Worm (Caenorhabditis elegans): ENCODE measurements around the gene C27A7.5.
"Not testable (repeated sequence)": the region's sequence is repeated elsewhere in the genome, so short reads cannot be mapped to it uniquely, and the experiment has no call there.

The C27A7.5 gene

DNA sequence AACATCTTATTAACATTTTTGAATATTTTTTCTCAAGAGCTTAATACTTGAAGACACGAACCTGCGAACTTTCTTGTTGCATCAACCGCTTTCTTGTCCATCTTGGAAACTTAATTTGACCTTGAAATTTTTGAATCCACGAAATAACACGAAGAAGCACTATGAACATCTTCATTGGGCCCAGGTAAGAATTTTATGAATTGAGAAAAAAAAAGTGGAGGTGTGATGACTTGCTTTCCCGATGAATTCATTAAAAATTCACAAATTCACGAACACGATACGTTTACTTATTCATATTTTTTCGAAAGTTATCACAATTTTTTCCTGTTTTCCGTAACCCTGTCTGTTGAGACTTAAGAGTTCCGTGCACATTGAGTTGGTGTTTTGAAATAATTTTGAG lies 31.4 kb downstream of the C27A7.5 start, which contains the start of gene C27A7.6:
C27A7.6 (minus strand) TSS at position 101 of the 400 bp plus-strand sequence.
- not testable (repeated sequence) for TF ChIP-seq jun-1, elt-1, nhr-77 (tag; optimal IDR thresholded peaks at IDR 0.05)

DNA sequence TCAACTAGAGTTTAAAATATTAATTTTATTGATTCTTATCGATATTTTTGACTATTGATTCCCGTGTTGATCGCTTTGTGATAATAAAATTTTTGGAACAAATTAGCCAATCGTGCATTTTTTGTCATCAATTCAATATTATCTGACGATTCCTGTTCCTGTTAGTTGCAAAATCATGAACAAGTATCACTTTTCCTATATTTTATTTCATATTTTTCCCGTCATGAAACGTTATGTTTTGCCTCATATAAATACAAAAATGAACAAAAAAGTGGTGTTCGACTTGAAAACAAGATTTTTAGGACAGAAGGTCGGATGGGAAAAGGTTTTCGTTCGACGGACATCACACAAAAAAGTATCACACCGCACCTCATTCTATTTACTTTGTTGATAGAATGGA lies 40.8 kb downstream of the C27A7.5 start, which contains the start of gene C13C4.6:
C13C4.6 (plus strand) TSS at position 301 of the 400 bp plus-strand sequence.
- no peak for TF ChIP-seq elt-1 (tag; optimal IDR thresholded peaks at IDR 0.05)
- no peak for TF ChIP-seq elt-3 (tag; optimal IDR thresholded peaks at IDR 0.05)
- TF ChIP-seq elt-2 (tag; optimal IDR thresholded peaks at IDR 0.05), result peak; percentile 10

DNA sequence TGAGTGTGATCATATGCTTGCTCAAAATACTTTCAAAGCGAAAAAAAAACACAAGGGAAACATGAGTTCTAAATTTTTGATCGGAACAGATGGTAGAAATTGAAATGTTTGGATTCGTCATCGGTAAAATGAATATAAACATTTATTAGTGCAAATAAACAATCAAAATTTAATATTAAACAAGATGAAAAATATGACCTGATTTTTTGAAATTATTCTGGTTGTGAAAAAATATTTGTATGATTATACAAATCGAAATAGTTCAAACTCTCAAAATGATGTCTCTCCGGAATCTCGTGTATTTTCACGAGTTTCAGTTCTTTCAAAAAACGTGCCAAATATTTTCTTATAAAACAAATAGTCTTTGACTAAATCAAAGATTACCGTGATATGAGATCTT lies 41.7 kb downstream of the C27A7.5 start, which contains the start of gene C13C4.7:
C13C4.7 (minus strand) TSS at position 101 of the 400 bp plus-strand sequence.
- TF ChIP-seq sea-2 (GFP tag; optimal IDR thresholded peaks at IDR 0.05), result no peak
- no peak for TF ChIP-seq ceh-9 (tag; optimal IDR thresholded peaks at IDR 0.05)
- no peak for TF ChIP-seq lsy-12 (tag; optimal IDR thresholded peaks at IDR 0.05)
- TF ChIP-seq elt-3 (tag; optimal IDR thresholded peaks at IDR 0.05), result no peak
- no peak for TF ChIP-seq eor-1 (tag; optimal IDR thresholded peaks at IDR 0.05)
- no peak for TF ChIP-seq unc-39 (tag; optimal IDR thresholded peaks at IDR 0.05)
- TF ChIP-seq elt-1 (tag; optimal IDR thresholded peaks at IDR 0.05), result no peak
- no peak for TF ChIP-seq egl-5 (tag; optimal IDR thresholded peaks at IDR 0.05)
- no peak for TF ChIP-seq nhr-23 (tag; optimal IDR thresholded peaks at IDR 0.05)
- no peak for TF ChIP-seq nhr-76 (tag; optimal IDR thresholded peaks at IDR 0.05)
- TF ChIP-seq ama-1 (optimal IDR thresholded peaks at IDR 0.05), result no peak
- no peak for TF ChIP-seq mdl-1 (tag; optimal IDR thresholded peaks at IDR 0.05)
- no peak for TF ChIP-seq lin-15B (tag; optimal IDR thresholded peaks at IDR 0.05)
- no peak for TF ChIP-seq fos-1 (tag; optimal IDR thresholded peaks at IDR 0.05)
- TF ChIP-seq R02D3.7 (tag; optimal IDR thresholded peaks at IDR 0.05), result no peak

DNA sequence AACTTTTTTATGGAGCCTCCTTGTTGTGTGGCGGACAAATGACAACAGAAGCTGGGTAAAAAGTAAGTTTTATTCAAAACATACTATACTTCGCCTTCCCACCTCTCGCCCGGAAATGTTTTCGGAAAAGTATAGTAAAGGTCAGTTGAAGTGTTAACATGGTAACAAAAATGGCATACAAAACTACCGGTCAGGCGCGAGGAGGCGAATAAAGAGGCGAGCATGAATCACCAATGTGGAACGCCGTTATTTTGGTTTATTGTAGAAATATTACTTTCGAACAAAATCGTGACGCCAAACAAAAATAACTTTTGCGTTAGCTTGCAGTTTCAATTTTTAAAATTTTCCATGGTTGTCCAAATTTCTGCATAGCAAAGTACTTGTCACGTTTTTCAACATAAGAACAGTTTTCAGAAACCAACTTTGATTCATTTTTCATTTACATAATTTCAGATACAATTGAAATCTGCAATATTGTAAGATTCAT lies 44.5 kb downstream of the C27A7.5 start, which contains the start of gene C13C4.8:
C13C4.8 (plus strand) TSS at position 437 of the 487 bp plus-strand sequence.
- no peak for TF ChIP-seq mml-1 (tag; optimal IDR thresholded peaks at IDR 0.05)
- no peak for TF ChIP-seq zag-1 (tag; optimal IDR thresholded peaks at IDR 0.05)
- no peak for TF ChIP-seq sea-2 (GFP tag; optimal IDR thresholded peaks at IDR 0.05)
- TF ChIP-seq skn-1 (tag; optimal IDR thresholded peaks at IDR 0.05), result no peak
- TF ChIP-seq ceh-82 (tag; optimal IDR thresholded peaks at IDR 0.05), result no peak
- no peak for TF ChIP-seq lin-39 (tag; optimal IDR thresholded peaks at IDR 0.05)
- TF ChIP-seq ceh-28 (tag; optimal IDR thresholded peaks at IDR 0.05), result no peak

DNA sequence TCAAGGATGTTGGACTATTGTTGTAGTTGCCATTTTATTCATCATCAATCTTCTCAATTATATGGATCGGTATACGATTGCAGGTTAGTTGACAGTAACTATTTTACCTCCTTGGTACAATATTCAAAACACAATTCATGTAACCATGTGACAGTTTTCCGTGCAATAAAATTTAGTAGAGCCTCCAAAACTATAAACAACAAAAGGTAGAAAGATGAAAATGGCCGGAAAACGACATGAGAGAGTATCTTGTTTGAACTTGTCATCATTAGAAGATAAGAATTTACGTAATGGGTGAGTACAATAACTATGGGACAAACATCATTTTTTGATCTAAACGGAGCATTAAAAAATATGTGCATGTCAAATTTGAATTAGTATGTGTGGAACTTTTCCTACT lies 47.0 kb downstream of the C27A7.5 start:
- TF ChIP-seq nhr-237 (tag; optimal IDR thresholded peaks at IDR 0.05), result no peak
- peak; percentile 14 for TF ChIP-seq pqm-1 (tag; optimal IDR thresholded peaks at IDR 0.05)
- no peak for TF ChIP-seq nhr-67 (tag; optimal IDR thresholded peaks at IDR 0.05)
- TF ChIP-seq ZK546.5 (tag; optimal IDR thresholded peaks at IDR 0.05), result no peak
- no peak for TF ChIP-seq aly-2 (tag; optimal IDR thresholded peaks at IDR 0.05)
- TF ChIP-seq sea-2 (GFP tag; optimal IDR thresholded peaks at IDR 0.05), result no peak
- peak; percentile 17 for TF ChIP-seq elt-2 (tag; optimal IDR thresholded peaks at IDR 0.05)

DNA sequence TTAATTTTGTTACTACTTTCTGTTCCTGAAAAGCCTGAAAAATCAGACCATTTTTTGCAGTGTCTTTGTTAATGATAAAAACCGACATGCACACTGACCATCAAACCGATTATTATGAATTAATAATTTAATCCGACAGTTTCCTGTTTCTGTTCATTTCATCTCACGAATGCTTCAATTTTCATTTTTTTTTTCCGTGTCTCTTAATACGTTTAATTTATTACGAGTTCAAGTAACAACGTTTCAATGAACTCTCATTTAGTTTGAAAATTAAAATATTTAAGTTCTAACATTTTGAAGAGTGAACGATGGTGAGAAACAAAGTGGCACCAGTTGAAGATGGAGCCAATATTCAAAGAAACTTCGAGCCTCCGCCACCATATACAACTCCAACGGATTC lies 47.4 kb downstream of the C27A7.5 start, which contains the start of gene spin-1:
spin-1 (plus strand) TSS at position 301 of the 400 bp plus-strand sequence.
- TF ChIP-seq mdl-1 (tag; optimal IDR thresholded peaks at IDR 0.05) (no peak), nhr-28 (tag; optimal IDR thresholded peaks at IDR 0.05) (no peak), nhr-43 (tag; optimal IDR thresholded peaks at IDR 0.05; ENCODE audit: poor library complexity, severe bottlenecking) (no peak), snpc-4 (tag; optimal IDR thresholded peaks at IDR 0.05) (no peak)

DNA sequence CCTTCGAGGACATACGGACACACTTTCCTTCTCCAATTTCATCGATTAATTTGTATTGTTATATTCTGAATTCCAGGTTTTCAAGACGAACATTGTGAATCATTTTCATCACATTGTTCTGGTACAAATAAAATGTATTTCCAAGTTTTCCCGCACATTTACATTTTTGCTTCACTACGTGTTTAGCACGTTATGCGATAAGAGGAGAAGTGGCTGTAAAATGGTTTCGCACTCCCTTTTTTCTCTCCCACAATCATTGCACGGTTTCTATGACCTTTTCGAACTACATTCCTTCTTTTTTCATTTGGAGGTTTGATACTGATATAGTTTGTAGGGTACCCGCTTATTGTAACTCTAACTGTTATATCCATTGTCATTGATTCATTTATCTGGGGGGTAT lies 48.4 kb downstream of the C27A7.5 start:
- TF ChIP-seq elt-2 (tag; optimal IDR thresholded peaks at IDR 0.05) (peak; percentile 57), pqm-1 (tag; optimal IDR thresholded peaks at IDR 0.05) (peak; percentile 45), lin-39 (tag; optimal IDR thresholded peaks at IDR 0.05) (no peak)

All from whole organism, L3 larva.